Worm (Caenorhabditis elegans): ENCODE measurements around the gene srw-130.

ce11 chrV:3543344-3543743 lies 5.4 kb downstream of the srw-130 start, which contains the start of gene nhr-222:
- TF ChIP-seq W03F9.2 (tag; optimal IDR thresholded peaks at IDR 0.05) (no peak), him-1 (tag; optimal IDR thresholded peaks at IDR 0.05) (no peak), dao-5 (tag; optimal IDR thresholded peaks at IDR 0.05) (no peak)

Measured in whole organism, L4/young adult.